Worm (Caenorhabditis elegans): Measurements from ENCODE around the gene str-149.

str-149 gene

DNA sequence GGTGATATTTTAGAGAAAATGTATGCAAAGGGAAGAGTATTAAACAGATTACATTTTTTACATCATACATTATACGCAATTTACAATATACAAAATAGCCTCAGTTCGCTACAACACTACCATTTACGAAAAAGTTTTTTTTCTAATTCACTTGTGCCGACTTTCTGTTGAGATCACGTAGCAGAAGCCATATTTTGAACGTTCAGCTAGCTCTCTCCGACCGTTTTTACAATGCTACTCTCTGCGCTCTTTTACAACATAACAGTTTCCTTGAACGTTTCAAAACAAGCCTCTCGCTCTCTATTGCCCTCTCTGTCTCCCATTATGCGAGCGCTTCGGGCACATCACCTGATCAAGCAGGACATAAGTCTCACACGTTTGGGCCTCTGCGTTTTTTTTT is 29.8 kb downstream of the str-149 start, which contains the start of gene T03E6.8:
TSS of gene T03E6.8 (minus strand) at position 101 of the 400 bp plus-strand sequence.
- no peak for TF ChIP-seq ets-7 (tag; optimal IDR thresholded peaks at IDR 0.05)
- no peak for TF ChIP-seq hmg-4 (GFP tag; optimal IDR thresholded peaks at IDR 0.05)
- no peak for TF ChIP-seq ama-1 (optimal IDR thresholded peaks at IDR 0.05)
- no peak for TF ChIP-seq sea-1 (GFP tag; conservative IDR thresholded peaks at IDR 0.05)
- TF ChIP-seq tra-4 (tag; optimal IDR thresholded peaks at IDR 0.05): no peak
- TF ChIP-seq ceh-13 (GFP tag; optimal IDR thresholded peaks at IDR 0.05): no peak
- TF ChIP-seq flt-1 (GFP tag; IDR thresholded peaks at IDR 0.05): no peak
- no peak for TF ChIP-seq pes-1 (GFP tag; IDR thresholded peaks at IDR 0.05)
- no peak for TF ChIP-seq scrt-1 (GFP tag; IDR thresholded peaks at IDR 0.05)
- TF ChIP-seq B0310.2 (tag; optimal IDR thresholded peaks at IDR 0.05): no peak
- TF ChIP-seq F13C5.2 (tag; optimal IDR thresholded peaks at IDR 0.05): no peak
- no peak for TF ChIP-seq hnd-1 (tag; optimal IDR thresholded peaks at IDR 0.05)
- no peak for TF ChIP-seq hmbx-1 (tag; optimal IDR thresholded peaks at IDR 0.05)
- no peak for TF ChIP-seq ceh-36 (tag; optimal IDR thresholded peaks at IDR 0.05)
- TF ChIP-seq tbx-11 (GFP tag; IDR thresholded peaks at IDR 0.05): no peak

DNA sequence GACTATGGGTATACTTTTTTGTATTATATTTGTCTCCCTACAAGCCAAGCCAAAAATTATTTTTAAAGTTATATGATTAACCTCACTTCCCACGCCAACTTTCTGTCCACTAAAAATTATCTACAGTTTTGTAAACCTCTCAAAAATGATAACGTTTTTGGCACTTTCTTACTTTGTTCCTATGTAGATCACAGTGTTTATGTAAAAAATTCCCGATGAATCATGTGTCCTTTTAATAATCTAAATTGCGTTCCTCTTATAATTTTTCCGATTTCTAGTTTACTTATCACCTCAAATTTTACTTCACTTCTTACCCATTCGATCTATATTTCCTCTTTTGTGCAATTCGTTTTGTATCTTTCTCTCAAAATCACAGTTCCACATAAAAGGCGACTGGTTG is 31.0 kb downstream of the str-149 start:
- TF ChIP-seq ets-7 (tag; optimal IDR thresholded peaks at IDR 0.05) (no peak), sea-1 (GFP tag; conservative IDR thresholded peaks at IDR 0.05) (no peak), hmg-4 (GFP tag; optimal IDR thresholded peaks at IDR 0.05) (no peak), aly-1 (tag; optimal IDR thresholded peaks at IDR 0.05) (no peak), tbx-37 (GFP tag; conservative IDR thresholded peaks at IDR 0.05) (no peak), flt-1 (GFP tag; IDR thresholded peaks at IDR 0.05) (no peak), B0310.2 (tag; optimal IDR thresholded peaks at IDR 0.05) (no peak), hnd-1 (tag; optimal IDR thresholded peaks at IDR 0.05) (no peak), ama-1 (optimal IDR thresholded peaks at IDR 0.05) (no peak), tbx-11 (GFP tag; IDR thresholded peaks at IDR 0.05) (no peak), ceh-36 (tag; optimal IDR thresholded peaks at IDR 0.05) (no peak), ceh-13 (GFP tag; optimal IDR thresholded peaks at IDR 0.05) (no peak), hmbx-1 (tag; optimal IDR thresholded peaks at IDR 0.05) (no peak), pes-1 (GFP tag; IDR thresholded peaks at IDR 0.05) (no peak), F13C5.2 (tag; optimal IDR thresholded peaks at IDR 0.05) (no peak), scrt-1 (GFP tag; IDR thresholded peaks at IDR 0.05) (no peak)

DNA sequence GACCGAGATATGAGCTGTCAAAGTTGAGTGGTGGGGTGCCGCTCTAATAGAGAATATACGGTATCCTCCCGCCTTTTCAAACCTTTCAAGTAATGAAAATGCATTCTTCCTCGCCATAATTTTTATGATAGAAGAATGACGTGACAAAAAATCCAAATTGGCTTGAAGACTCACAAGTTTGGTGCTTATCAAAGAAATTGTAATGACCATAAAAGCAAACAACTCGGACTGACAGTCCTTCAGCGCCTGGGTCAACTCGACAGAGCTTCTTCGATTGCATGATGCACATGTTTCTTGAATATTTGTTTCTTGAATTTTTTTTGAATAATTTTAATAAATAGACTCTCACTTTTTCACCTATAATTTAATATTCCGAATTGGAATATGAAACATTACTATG is 32.2 kb downstream of the str-149 start:
- TF ChIP-seq tbx-37 (GFP tag; conservative IDR thresholded peaks at IDR 0.05): no peak
- no peak for TF ChIP-seq tbx-11 (GFP tag; IDR thresholded peaks at IDR 0.05)
- TF ChIP-seq F13C5.2 (tag; optimal IDR thresholded peaks at IDR 0.05): no peak
- no peak for TF ChIP-seq hnd-1 (tag; optimal IDR thresholded peaks at IDR 0.05)

DNA sequence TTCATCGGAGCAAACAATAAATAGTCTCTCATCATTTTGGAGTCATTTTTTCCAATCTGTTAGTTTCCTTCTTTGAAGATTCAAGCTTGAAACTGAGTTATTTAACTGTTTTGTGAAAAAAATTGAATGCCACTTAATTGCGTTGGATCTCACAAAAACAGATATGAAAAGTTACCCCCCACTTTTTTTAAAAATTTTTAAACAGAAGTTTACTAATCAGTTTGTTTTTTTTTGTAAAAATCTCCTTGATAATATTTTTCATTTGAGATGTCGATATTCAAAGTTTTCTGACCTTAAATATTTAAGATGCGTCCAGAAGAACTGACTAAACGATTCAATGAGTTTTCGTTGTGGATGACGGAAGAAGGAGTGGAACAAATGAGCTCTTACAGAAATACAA is 33.0 kb downstream of the str-149 start, which contains the start of gene Y32B12C.1:
TSS of gene Y32B12C.1 (plus strand) at position 301 of the 400 bp plus-strand sequence.
- TF ChIP-seq flt-1 (GFP tag; IDR thresholded peaks at IDR 0.05) (no peak), ets-7 (tag; optimal IDR thresholded peaks at IDR 0.05) (no peak), ceh-13 (GFP tag; optimal IDR thresholded peaks at IDR 0.05) (no peak), ceh-36 (tag; optimal IDR thresholded peaks at IDR 0.05) (no peak), hmbx-1 (tag; optimal IDR thresholded peaks at IDR 0.05) (no peak), hmg-4 (GFP tag; optimal IDR thresholded peaks at IDR 0.05) (no peak)

DNA sequence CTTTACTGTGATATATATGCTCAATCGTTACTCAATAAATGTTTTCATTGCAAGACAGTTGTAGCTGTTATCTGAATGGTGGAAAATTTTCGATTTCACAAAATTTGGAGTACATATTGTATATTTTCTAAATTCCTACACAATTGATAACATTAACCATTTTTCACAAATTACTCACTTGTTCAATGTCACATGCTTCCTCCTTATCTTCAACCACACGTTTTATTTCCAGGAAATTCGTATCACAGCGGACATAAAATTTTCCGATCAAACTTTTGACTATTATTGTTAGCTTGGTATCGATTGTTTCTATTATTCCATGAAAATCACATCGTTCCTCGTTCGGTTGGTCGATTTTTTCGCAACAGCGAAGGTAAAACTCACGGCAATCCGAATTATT is 35.2 kb downstream of the str-149 start:
- TF ChIP-seq sea-1 (GFP tag; conservative IDR thresholded peaks at IDR 0.05): no peak
- TF ChIP-seq tbx-37 (GFP tag; conservative IDR thresholded peaks at IDR 0.05): no peak
- TF ChIP-seq ets-7 (tag; optimal IDR thresholded peaks at IDR 0.05): no peak
- no peak for TF ChIP-seq B0310.2 (tag; optimal IDR thresholded peaks at IDR 0.05)
- no peak for TF ChIP-seq ceh-13 (GFP tag; optimal IDR thresholded peaks at IDR 0.05)
- TF ChIP-seq tbx-11 (GFP tag; IDR thresholded peaks at IDR 0.05): no peak
- TF ChIP-seq flt-1 (GFP tag; IDR thresholded peaks at IDR 0.05): no peak
- no peak for TF ChIP-seq hmg-4 (GFP tag; optimal IDR thresholded peaks at IDR 0.05)
- no peak for TF ChIP-seq F13C5.2 (tag; optimal IDR thresholded peaks at IDR 0.05)
- no peak for TF ChIP-seq hnd-1 (tag; optimal IDR thresholded peaks at IDR 0.05)
- no peak for TF ChIP-seq ceh-36 (tag; optimal IDR thresholded peaks at IDR 0.05)
- TF ChIP-seq pes-1 (GFP tag; IDR thresholded peaks at IDR 0.05): no peak
- no peak for TF ChIP-seq aly-1 (tag; optimal IDR thresholded peaks at IDR 0.05)
- TF ChIP-seq scrt-1 (GFP tag; IDR thresholded peaks at IDR 0.05): no peak
- TF ChIP-seq tra-4 (tag; optimal IDR thresholded peaks at IDR 0.05): no peak
- no peak for TF ChIP-seq hmbx-1 (tag; optimal IDR thresholded peaks at IDR 0.05)
- TF ChIP-seq ama-1 (optimal IDR thresholded peaks at IDR 0.05): no peak

- TF ChIP-seq tbx-37 (GFP tag; conservative IDR thresholded peaks at IDR 0.05) (no peak), ceh-36 (tag; optimal IDR thresholded peaks at IDR 0.05) (no peak), aly-1 (tag; optimal IDR thresholded peaks at IDR 0.05) (no peak), pes-1 (GFP tag; IDR thresholded peaks at IDR 0.05) (no peak), ets-7 (tag; optimal IDR thresholded peaks at IDR 0.05) (no peak), B0310.2 (tag; optimal IDR thresholded peaks at IDR 0.05) (no peak), tra-4 (tag; optimal IDR thresholded peaks at IDR 0.05) (no peak), scrt-1 (GFP tag; IDR thresholded peaks at IDR 0.05) (no peak), hmbx-1 (tag; optimal IDR thresholded peaks at IDR 0.05) (no peak), flt-1 (GFP tag; IDR thresholded peaks at IDR 0.05) (no peak)
Observed at ce11 chrV:16610094-16610493, 36.8 kb downstream of the str-149 start.

- TF ChIP-seq scrt-1 (GFP tag; IDR thresholded peaks at IDR 0.05) (no peak), ceh-13 (GFP tag; optimal IDR thresholded peaks at IDR 0.05) (no peak), ama-1 (optimal IDR thresholded peaks at IDR 0.05) (no peak), ets-7 (tag; optimal IDR thresholded peaks at IDR 0.05) (no peak), B0310.2 (tag; optimal IDR thresholded peaks at IDR 0.05) (no peak), hmbx-1 (tag; optimal IDR thresholded peaks at IDR 0.05) (no peak), flt-1 (GFP tag; IDR thresholded peaks at IDR 0.05) (no peak)
Observed at ce11 chrV:16610791-16611385, 37.6 kb downstream of the str-149 start, which contains the start of gene srw-54. Gene srw-54 (plus strand): TSS chrV:16611335.

- no peak for TF ChIP-seq ceh-13 (GFP tag; optimal IDR thresholded peaks at IDR 0.05)
- TF ChIP-seq hmg-4 (GFP tag; optimal IDR thresholded peaks at IDR 0.05): no peak
- no peak for TF ChIP-seq flt-1 (GFP tag; IDR thresholded peaks at IDR 0.05)
- no peak for TF ChIP-seq hnd-1 (tag; optimal IDR thresholded peaks at IDR 0.05)
- TF ChIP-seq tra-4 (tag; optimal IDR thresholded peaks at IDR 0.05): no peak
- no peak for TF ChIP-seq ama-1 (optimal IDR thresholded peaks at IDR 0.05)
- TF ChIP-seq scrt-1 (GFP tag; IDR thresholded peaks at IDR 0.05): no peak
- TF ChIP-seq aly-1 (tag; optimal IDR thresholded peaks at IDR 0.05): no peak
- no peak for TF ChIP-seq tbx-37 (GFP tag; conservative IDR thresholded peaks at IDR 0.05)
- no peak for TF ChIP-seq ets-7 (tag; optimal IDR thresholded peaks at IDR 0.05)
- TF ChIP-seq tbx-11 (GFP tag; IDR thresholded peaks at IDR 0.05): no peak
- TF ChIP-seq ceh-36 (tag; optimal IDR thresholded peaks at IDR 0.05): no peak
- TF ChIP-seq F13C5.2 (tag; optimal IDR thresholded peaks at IDR 0.05): no peak
- TF ChIP-seq B0310.2 (tag; optimal IDR thresholded peaks at IDR 0.05): no peak
- TF ChIP-seq pes-1 (GFP tag; IDR thresholded peaks at IDR 0.05): no peak
- no peak for TF ChIP-seq sea-1 (GFP tag; conservative IDR thresholded peaks at IDR 0.05)
- no peak for TF ChIP-seq hmbx-1 (tag; optimal IDR thresholded peaks at IDR 0.05)
Observed at ce11 chrV:16617462-16617861, 44.2 kb downstream of the str-149 start, which contains the start of gene Y70C5A.4. Gene Y70C5A.4 (plus strand): TSS chrV:16617762.
